Fruit fly (Drosophila melanogaster) whole organism, adult: Measurements from ENCODE around the gene CG4704.

Experiments used
- CG14711 ChIP-seq: fragments of 200-800 bp; sonication (Bioruptor generic); optimal IDR thresholded peaks from 2 replicates; lab custom pipeline; 2018; ENCODE audit warnings: missing biosample characterization, mild to moderate bottlenecking, missing genetic modification characterization, moderate library complexity
- CG33017 ChIP-seq: fragments of 200-800 bp; sonication (Bioruptor generic); optimal IDR thresholded peaks from 2 replicates; lab custom pipeline; 2018; ENCODE audit warnings: missing biosample characterization, mild to moderate bottlenecking, missing genetic modification characterization, moderate library complexity
- CG5204 ChIP-seq: fragments of 200-800 bp; sonication (Bioruptor generic); optimal IDR thresholded peaks from 2 replicates; lab custom pipeline; 2016; ENCODE audit warnings: missing biosample characterization, missing genetic modification characterization
- CG7045 ChIP-seq: fragments of 200-800 bp; sonication (Bioruptor generic); optimal IDR thresholded peaks from 2 replicates; lab custom pipeline; 2017; ENCODE audit warnings: missing biosample characterization, mild to moderate bottlenecking, missing genetic modification characterization
- Clk ChIP-seq: fragments of 200-800 bp; sonication (Bioruptor generic); optimal IDR thresholded peaks from 2 replicates; lab custom pipeline; 2017; ENCODE audit warnings: missing biosample characterization, missing genetic modification characterization
- Crg-1 ChIP-seq: fragments of 200-800 bp; sonication (Bioruptor generic); optimal IDR thresholded peaks from 2 replicates; lab custom pipeline; 2016; ENCODE audit warnings: missing biosample characterization, missing genetic modification characterization
- Mnt ChIP-seq: fragments of 200-800 bp; sonication (Bioruptor generic); optimal IDR thresholded peaks from 2 replicates; lab custom pipeline; 2016; ENCODE audit warnings: missing biosample characterization, mild to moderate bottlenecking, missing genetic modification characterization
- bab1 ChIP-seq: fragments of 200-800 bp; sonication (Bioruptor generic); optimal IDR thresholded peaks from 3 replicates; lab custom pipeline; 2019; ENCODE audit warnings: missing biosample characterization, mild to moderate bottlenecking, missing genetic modification characterization, moderate library complexity
- cnc ChIP-seq, 2 experiments: fragments of >200 bp; optimal IDR thresholded peaks; 2 replicates each; lab custom pipeline; 2017
- kay ChIP-seq: fragments of 200-800 bp; sonication (Bioruptor generic); peaks from one replicate; lab custom pipeline; 2016; ENCODE audit warnings: missing biosample characterization, missing genetic modification characterization, borderline replicate concordance
- pad ChIP-seq: fragments of 200-800 bp; sonication (Bioruptor generic); optimal IDR thresholded peaks from 3 replicates; lab custom pipeline; 2017; ENCODE audit warnings: missing biosample characterization, missing genetic modification characterization, mild to moderate bottlenecking, moderate library complexity, missing genetic modification reagents
- toe ChIP-seq: fragments of 200-800 bp; sonication (Bioruptor generic); optimal IDR thresholded peaks from 2 replicates; lab custom pipeline; 2016; ENCODE audit warnings: missing biosample characterization, missing genetic modification characterization

DNA sequence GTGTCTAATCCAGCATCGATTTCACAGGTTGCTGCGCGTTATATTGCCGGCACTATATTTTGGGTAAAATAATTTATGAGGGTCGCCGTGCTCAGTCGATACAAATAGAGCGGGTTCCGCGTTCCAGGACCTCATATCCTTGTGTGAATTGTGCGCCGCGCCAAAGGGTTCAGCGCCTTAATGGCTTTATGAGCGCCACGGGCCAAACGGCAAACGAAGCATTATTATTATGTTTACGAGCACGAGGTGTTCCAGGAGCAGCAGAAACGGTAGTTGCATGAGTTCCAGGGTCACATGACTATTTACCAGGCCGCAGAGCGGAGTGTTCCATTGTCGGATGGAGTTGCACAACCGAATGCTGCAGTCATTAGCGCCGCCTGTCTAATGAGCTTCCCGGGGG lies 31.5 kb upstream of the CG4704 start:
- TF ChIP-seq toe (GFP tag; lab: Kevin White, UChicago) (no peak), Mnt (no peak), CG5204 (GFP tag; lab: Kevin White, UChicago) (no peak), pad (GFP tag; lab: Kevin White, UChicago) (no peak), cnc (optimal IDR thresholded peaks at IDR 0.05; lab: Kevin White, UChicago) (no peak), bab1 (GFP tag; lab: Kevin White, UChicago) (no peak), Crg-1 (GFP tag; lab: Kevin White, UChicago) (no peak), Clk (GFP tag; lab: Kevin White, UChicago) (no peak), CG7045 (no peak), CG14711 (tag; lab: Kevin White, UChicago) (no peak), kay (GFP tag; lab: Kevin White, UChicago) (no peak), CG33017 (tag; lab: Kevin White, UChicago) (no peak)
